Fruit fly (Drosophila melanogaster): ENCODE data around the gene Pex16.

DNA sequence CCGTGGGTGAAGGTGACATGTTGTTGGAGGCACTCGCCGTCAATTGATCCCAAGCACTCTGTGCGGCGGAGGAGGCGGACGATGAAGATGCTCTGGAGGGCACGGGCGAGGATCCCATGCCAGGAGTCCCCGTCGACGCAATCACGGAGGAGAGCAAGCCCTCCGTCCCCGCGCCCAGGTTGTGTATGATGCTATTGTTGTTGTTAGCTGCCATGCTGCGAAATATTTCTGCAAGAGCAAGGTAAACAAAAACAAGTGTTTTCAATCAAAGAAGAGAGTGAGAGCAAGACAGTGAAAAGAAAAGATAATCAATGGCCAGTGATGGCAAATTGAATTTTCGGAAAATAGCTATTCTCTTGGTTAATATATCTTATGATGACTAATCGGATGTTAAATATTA is 6.3 kb upstream of the Pex16 start:
- TF ChIP-seq Hr38 (GFP tag; optimal IDR thresholded peaks at IDR 0.05), result no peak
- TF ChIP-seq CG16779 (tag; optimal IDR thresholded peaks at IDR 0.05), result no peak
- no peak for TF ChIP-seq pdm3 (GFP tag; optimal IDR thresholded peaks at IDR 0.05)
- no peak for TF ChIP-seq esn (GFP tag; optimal IDR thresholded peaks at IDR 0.05)
- TF ChIP-seq Ets21C (GFP tag; optimal IDR thresholded peaks at IDR 0.05), result no peak
- TF ChIP-seq Sox102F (GFP tag; optimal IDR thresholded peaks at IDR 0.05), result no peak
- peak; percentile 10 for TF ChIP-seq fkh (GFP tag; optimal IDR thresholded peaks at IDR 0.05)

Measured in whole organism, prepupa.